Fruit fly (Drosophila melanogaster): ENCODE results near the gene Sirt1.

Gene Sirt1

dm6 chr2L:13164994-13165801 is at the start of gene Sirt1 (continued):
- peak; percentile 58 for TF ChIP-seq CG43689 (GFP tag; IDR thresholded peaks at IDR 0.05)
- TF ChIP-seq repo (GFP tag; optimal IDR thresholded peaks at IDR 0.05), result no peak
- peak; percentile 24; the same call in 1 of the 2 replicates for TF ChIP-seq Rx (GFP tag; IDR thresholded peaks at IDR 0.05)
- TF ChIP-seq CG17385 (GFP tag; optimal IDR thresholded peaks at IDR 0.05), result peak; percentile 77
- TF ChIP-seq CG7987 (GFP tag; optimal IDR thresholded peaks at IDR 0.05), result peak; percentile 24
- TF ChIP-seq Taf1 (GFP tag; IDR thresholded peaks at IDR 0.05), result peak; percentile 32; the same call in 1 of the 2 replicates
- no peak for TF ChIP-seq Dp (GFP tag; optimal IDR thresholded peaks at IDR 0.05)
- peak; percentile 84 for TF ChIP-seq tgo (GFP tag; IDR thresholded peaks at IDR 0.05)
- peak; percentile 66 for TF ChIP-seq CG2116 (GFP tag; optimal IDR thresholded peaks at IDR 0.05)
- TF ChIP-seq vfl (GFP tag; optimal IDR thresholded peaks at IDR 0.05), result peak; percentile 10
- TF ChIP-seq CG7963 (GFP tag; IDR thresholded peaks at IDR 0.05; ENCODE audit: partially characterized antibody), result no peak
- TF ChIP-seq Sin3A (optimal IDR thresholded peaks at IDR 0.05), result no peak
- TF ChIP-seq CG10979 (tag; optimal IDR thresholded peaks at IDR 0.05), result peak; percentile 87
- peak; percentile 26 for TF ChIP-seq Jarid2 (GFP tag; optimal IDR thresholded peaks at IDR 0.05)
- peak; percentile 43 for TF ChIP-seq CG10274 (GFP tag; optimal IDR thresholded peaks at IDR 0.05)
- TF ChIP-seq CG14965 (GFP tag; optimal IDR thresholded peaks at IDR 0.05; ENCODE audit: borderline replicate concordance), result no peak
- peak; percentile 70; the same call in 1 of the 3 replicates for TF ChIP-seq so (GFP tag; IDR thresholded peaks at IDR 0.05)
- peak; percentile 95 for TF ChIP-seq gem (tag; optimal IDR thresholded peaks at IDR 0.05)
- peak; percentile 88 for TF ChIP-seq CG10209 (GFP tag; optimal IDR thresholded peaks at IDR 0.05)
- TF ChIP-seq CG12744 (GFP tag; optimal IDR thresholded peaks at IDR 0.05), result no peak
- TF ChIP-seq eyg (GFP tag; optimal IDR thresholded peaks at IDR 0.05), result peak; percentile 4
- peak; percentile 19 for TF ChIP-seq NK7.1 (GFP tag; optimal IDR thresholded peaks at IDR 0.05)
- peak; percentile 71; the same call in 2 of the 3 replicates for TF ChIP-seq Aef1 (GFP tag; IDR thresholded peaks at IDR 0.05)
- TF ChIP-seq CoRest (tag; optimal IDR thresholded peaks at IDR 0.05), result peak; percentile 98
- peak; percentile 84 for TF ChIP-seq PHDP (tag; optimal IDR thresholded peaks at IDR 0.05)
- TF ChIP-seq Atf6 (GFP tag; IDR thresholded peaks at IDR 0.05), result peak; percentile 75
- TF ChIP-seq org-1 (GFP tag; optimal IDR thresholded peaks at IDR 0.05), result peak; percentile 72
- peak; percentile 58 for TF ChIP-seq Spps (tag; optimal IDR thresholded peaks at IDR 0.05)
- TF ChIP-seq Opbp (GFP tag; IDR thresholded peaks at IDR 0.05; ENCODE audit: partially characterized antibody), result peak; percentile 43; the same call in 1 of the 3 replicates
- TF ChIP-seq CG3995 (GFP tag; optimal IDR thresholded peaks at IDR 0.05), result peak; percentile 60
- no peak for TF ChIP-seq Mes4 (GFP tag; optimal IDR thresholded peaks at IDR 0.05)
- TF ChIP-seq slbo (GFP tag; IDR thresholded peaks at IDR 0.05), result peak; percentile 89
- no peak for TF ChIP-seq CG10565 (GFP tag; optimal IDR thresholded peaks at IDR 0.05)
- no peak for TF ChIP-seq Doc3 (GFP tag; IDR thresholded peaks at IDR 0.05; ENCODE audit: partially characterized antibody)
- no peak for TF ChIP-seq abd-A (tag; optimal IDR thresholded peaks at IDR 0.05)
- TF ChIP-seq CG4820 (GFP tag; optimal IDR thresholded peaks at IDR 0.05), result peak; percentile 83
- TF ChIP-seq fd102C (GFP tag; optimal IDR thresholded peaks at IDR 0.05), result no peak
- TF ChIP-seq fd3F (GFP tag; optimal IDR thresholded peaks at IDR 0.05), result peak; percentile 87
- peak; percentile 83 for TF ChIP-seq CG12942 (GFP tag; optimal IDR thresholded peaks at IDR 0.05)
- peak; percentile 82 for TF ChIP-seq Sox102F (GFP tag; optimal IDR thresholded peaks at IDR 0.05)
- no peak for TF ChIP-seq tll (GFP tag; optimal IDR thresholded peaks at IDR 0.05)
- TF ChIP-seq dpn (GFP tag; optimal IDR thresholded peaks at IDR 0.05), result peak; percentile 52 to 85
- peak; percentile 66 for TF ChIP-seq vvl (GFP tag; IDR thresholded peaks at IDR 0.05)
- TF ChIP-seq Hand (GFP tag; optimal IDR thresholded peaks at IDR 0.05), result peak; percentile 16
- TF ChIP-seq da (GFP tag; optimal IDR thresholded peaks at IDR 0.05), result no peak
- peak; percentile 61 for TF ChIP-seq CG10366 (GFP tag; IDR thresholded peaks at IDR 0.05)
- TF ChIP-seq pnt (GFP tag; optimal IDR thresholded peaks at IDR 0.05), result peak; percentile 59
- TF ChIP-seq Sry-β (GFP tag; optimal IDR thresholded peaks at IDR 0.05), result peak; percentile 0
- no peak for TF ChIP-seq C15 (GFP tag; IDR thresholded peaks at IDR 0.05)

All from whole organism, embryonic.